Worm (Caenorhabditis elegans) whole organism, mixed stage, embryonic: ENCODE measurements around the gene cyp-14A2.

ENCODE experiments used
- M03D4.4 ChIP-seq: sonication (generic microtip); optimal IDR thresholded peaks from 2 replicates; lab custom pipeline; 2017; ENCODE audit warnings: mild to moderate bottlenecking, missing genetic modification characterization, missing compliant biosample characterization
- bed-3 ChIP-seq: fragments of 200-800 bp; sonication (Bioruptor generic); optimal IDR thresholded peaks from 3 replicates; lab custom pipeline; 2018; ENCODE audit warnings: mild to moderate bottlenecking, missing genetic modification characterization, moderate library complexity, missing compliant biosample characterization
- blmp-1 ChIP-seq: fragments of 150-350 bp; optimal IDR thresholded peaks from 2 replicates; lab custom pipeline; 2014; ENCODE audit warnings: missing biosample characterization, missing genetic modification characterization
- ceh-39 ChIP-seq: fragments of 150-350 bp; optimal IDR thresholded peaks from 2 replicates; lab custom pipeline; 2014; ENCODE audit warnings: missing biosample characterization, missing genetic modification characterization
- ceh-43 ChIP-seq: fragments of 200-800 bp; sonication (Bioruptor generic); optimal IDR thresholded peaks from 2 replicates; lab custom pipeline; 2018; ENCODE audit warnings: mild to moderate bottlenecking, missing genetic modification characterization, moderate library complexity, missing compliant biosample characterization
- ceh-83 ChIP-seq: fragments of 200-800 bp; sonication (Bioruptor generic); optimal IDR thresholded peaks from 2 replicates; lab custom pipeline; 2018; ENCODE audit warnings: mild to moderate bottlenecking, missing genetic modification characterization, missing compliant biosample characterization
- ces-1 ChIP-seq: fragments of 150-350 bp; optimal IDR thresholded peaks from 2 replicates; lab custom pipeline; 2014; ENCODE audit warnings: missing biosample characterization, missing genetic modification reagents, missing genetic modification characterization
- cnd-1 ChIP-seq: fragments of 200-800 bp; sonication (Bioruptor generic); optimal IDR thresholded peaks from 2 replicates; lab custom pipeline; 2018; ENCODE audit warnings: mild to moderate bottlenecking, missing genetic modification characterization, missing compliant biosample characterization
- drap-1 ChIP-seq: fragments of 200-800 bp; sonication (Bioruptor generic); optimal IDR thresholded peaks from 3 replicates; lab custom pipeline; 2018; ENCODE audit warnings: mild to moderate bottlenecking, missing genetic modification characterization, missing compliant biosample characterization
- elt-1 ChIP-seq: sonication (generic microtip); optimal IDR thresholded peaks from 2 replicates; lab custom pipeline; 2017; ENCODE audit warnings: missing genetic modification characterization, mild to moderate bottlenecking, missing compliant biosample characterization, antibody characterized with exemption, moderate library complexity, borderline replicate concordance; ENCODE audit not compliant: insufficient read depth
- elt-3 ChIP-seq: fragments of 150-350 bp; optimal IDR thresholded peaks from 2 replicates; lab custom pipeline; 2014; ENCODE audit warnings: missing biosample characterization, missing genetic modification characterization
- flh-1 ChIP-seq: fragments of 200-800 bp; sonication (Bioruptor generic); optimal IDR thresholded peaks from 2 replicates; lab custom pipeline; 2018; ENCODE audit warnings: mild to moderate bottlenecking, missing genetic modification characterization, moderate library complexity, missing compliant biosample characterization
- ham-2 ChIP-seq: fragments of 200-800 bp; sonication (Bioruptor generic); optimal IDR thresholded peaks from 2 replicates; lab custom pipeline; 2018; ENCODE audit warnings: mild to moderate bottlenecking, missing genetic modification characterization, missing compliant biosample characterization
- hlh-1 ChIP-seq: fragments of 150-350 bp; optimal IDR thresholded peaks from 2 replicates; lab custom pipeline; 2014; ENCODE audit warnings: missing biosample characterization, missing genetic modification reagents, missing genetic modification characterization
- mab-5 ChIP-seq: fragments of 150-350 bp; optimal IDR thresholded peaks from 2 replicates; lab custom pipeline; 2014; ENCODE audit warnings: missing biosample characterization, missing genetic modification characterization
- mep-1 ChIP-seq: fragments of 150-350 bp; optimal IDR thresholded peaks from 2 replicates; lab custom pipeline; 2017; ENCODE audit warnings: missing biosample characterization, missing genetic modification reagents, missing genetic modification characterization, inconsistent platforms
- mls-2 ChIP-seq: sonication (generic microtip); optimal IDR thresholded peaks from 2 replicates; lab custom pipeline; 2016; ENCODE audit warnings: mild to moderate bottlenecking, missing genetic modification characterization, moderate library complexity, missing compliant biosample characterization
- nhr-12 ChIP-seq: fragments of 150-350 bp; optimal IDR thresholded peaks from 2 replicates; lab custom pipeline; 2014; ENCODE audit warnings: missing biosample characterization, missing genetic modification characterization
- nhr-2 ChIP-seq: fragments of 150-350 bp; optimal IDR thresholded peaks from 2 replicates; lab custom pipeline; 2014; ENCODE audit warnings: missing biosample characterization, missing genetic modification characterization
- nhr-237 ChIP-seq: fragments of 150-350 bp; optimal IDR thresholded peaks from 2 replicates; lab custom pipeline; 2014; ENCODE audit warnings: missing biosample characterization, missing genetic modification characterization
- nhr-28 ChIP-seq: fragments of 150-350 bp; optimal IDR thresholded peaks from 2 replicates; lab custom pipeline; 2014; ENCODE audit warnings: missing biosample characterization, missing genetic modification characterization
- nhr-76 ChIP-seq: sonication (generic microtip); optimal IDR thresholded peaks from 2 replicates; lab custom pipeline; 2017; ENCODE audit warnings: missing biosample characterization, missing genetic modification characterization
- pha-4 ChIP-seq: fragments of 150-350 bp; optimal IDR thresholded peaks from 2 replicates; lab custom pipeline; 2018; ENCODE audit warnings: missing biosample characterization, missing genetic modification reagents, missing genetic modification characterization
- sem-2 ChIP-seq: fragments of 200-800 bp; sonication (Bioruptor generic); optimal IDR thresholded peaks from 2 replicates; lab custom pipeline; 2018; ENCODE audit warnings: mild to moderate bottlenecking, missing genetic modification characterization, missing compliant biosample characterization
- snpc-4 ChIP-seq: fragments of 150-350 bp; optimal IDR thresholded peaks from 2 replicates; lab custom pipeline; 2014; ENCODE audit warnings: missing biosample characterization, missing genetic modification characterization
- sptf-1 ChIP-seq: sonication (generic microtip); optimal IDR thresholded peaks from 2 replicates; lab custom pipeline; 2017; ENCODE audit warnings: mild to moderate bottlenecking, missing genetic modification characterization, moderate library complexity, missing compliant biosample characterization
- tbx-8 ChIP-seq: fragments of 200-800 bp; sonication (Bioruptor generic); optimal IDR thresholded peaks from 2 replicates; lab custom pipeline; 2018; ENCODE audit warnings: mild to moderate bottlenecking, missing genetic modification characterization, moderate library complexity, missing compliant biosample characterization
- unc-39 ChIP-seq: fragments of 150-350 bp; optimal IDR thresholded peaks from 2 replicates; lab custom pipeline; 2014; ENCODE audit warnings: missing biosample characterization, missing genetic modification characterization
- unc-62 ChIP-seq: fragments of 150-350 bp; optimal IDR thresholded peaks from 2 replicates; lab custom pipeline; 2014; ENCODE audit warnings: missing biosample characterization, missing genetic modification reagents, missing genetic modification characterization
- zip-8 ChIP-seq: fragments of 150-350 bp; optimal IDR thresholded peaks from 2 replicates; lab custom pipeline; 2014; ENCODE audit warnings: missing biosample characterization, missing genetic modification characterization
- ztf-11 ChIP-seq: fragments of 150-350 bp; optimal IDR thresholded peaks from 2 replicates; lab custom pipeline; 2014; ENCODE audit warnings: missing biosample characterization, missing genetic modification characterization

cyp-14A2 gene

ce11 chrX:13248265-13248664 is 21.2 kb downstream of the cyp-14A2 start, which contains the start of gene K08H2.7:
Gene K08H2.7 (minus strand): TSS chrX:13248437.
- TF ChIP-seq elt-1 (tag; lab: Kevin White, UChicago) (peak; percentile 38), tbx-8 (GFP tag; lab: Kevin White, UChicago) (no peak), nhr-76 (no peak), mep-1 (tag; lab: Kevin White, UChicago) (no peak), pha-4 (tag; lab: Kevin White, UChicago) (no peak), unc-39 (tag; lab: Kevin White, UChicago) (no peak), bed-3 (GFP tag; lab: Kevin White, UChicago) (no peak)

ce11 chrX:13247614-13248013 is 21.9 kb downstream of the cyp-14A2 start:
- TF ChIP-seq nhr-76 (no peak), ztf-11 (tag; lab: Kevin White, UChicago) (no peak), sptf-1 (tag; lab: Kevin White, UChicago) (no peak), nhr-28 (no peak), zip-8 (no peak), unc-39 (tag; lab: Kevin White, UChicago) (no peak), nhr-2 (tag; lab: Kevin White, UChicago) (no peak), cnd-1 (tag; lab: Kevin White, UChicago) (no peak), ceh-39 (tag; lab: Kevin White, UChicago) (no peak), ces-1 (GFP tag; lab: Kevin White, UChicago) (no peak), M03D4.4 (tag; lab: Kevin White, UChicago) (no peak), ceh-83 (GFP tag; lab: Kevin White, UChicago) (no peak), mep-1 (tag; lab: Kevin White, UChicago) (no peak), ceh-43 (GFP tag; lab: Kevin White, UChicago) (no peak), unc-62 (GFP tag; lab: Kevin White, UChicago) (no peak), drap-1 (GFP tag; lab: Kevin White, UChicago) (no peak), nhr-237 (tag; lab: Kevin White, UChicago) (no peak), tbx-8 (GFP tag; lab: Kevin White, UChicago) (no peak)

ce11 chrX:13246668-13247358 is 22.7 kb downstream of the cyp-14A2 start:
- TF ChIP-seq ces-1 (GFP tag; lab: Kevin White, UChicago) (peak; percentile 99), hlh-1 (tag; lab: Kevin White, UChicago) (no peak)
- TF ChIP-seq, all 35 proteins: peak for 1

- TF ChIP-seq snpc-4 (tag; lab: Kevin White, UChicago) (no peak), nhr-2 (tag; lab: Kevin White, UChicago) (no peak), sem-2 (no peak), elt-1 (tag; lab: Kevin White, UChicago) (no peak), elt-3 (no peak)
These were observed 24.4 kb downstream of the cyp-14A2 start, which contains the start of gene hpl-1 for ce11 chrX:13245090-13245489. Gene hpl-1 (plus strand): TSS chrX:13245390.

ce11 chrX:13242231-13242630 is 27.3 kb downstream of the cyp-14A2 start, which contains the start of gene K08H2.5:
Gene K08H2.5 (minus strand): TSS chrX:13242331.
- TF ChIP-seq flh-1 (GFP tag; lab: Kevin White, UChicago) (no peak), zip-8 (no peak), mep-1 (tag; lab: Kevin White, UChicago) (no peak), blmp-1 (no peak), ceh-39 (tag; lab: Kevin White, UChicago) (no peak), mab-5 (no peak), nhr-237 (tag; lab: Kevin White, UChicago) (no peak), ceh-43 (GFP tag; lab: Kevin White, UChicago) (no peak), ces-1 (GFP tag; lab: Kevin White, UChicago) (no peak), hlh-1 (tag; lab: Kevin White, UChicago) (no peak), M03D4.4 (tag; lab: Kevin White, UChicago) (no peak)

ce11 chrX:13238197-13238596 is 31.3 kb downstream of the cyp-14A2 start, which contains the start of gene K08H2.4:
Gene K08H2.4 (plus strand): TSS chrX:13238497.
- no peak for TF ChIP-seq nhr-12 (tag; lab: Kevin White, UChicago)
- TF ChIP-seq mep-1 (tag; lab: Kevin White, UChicago), result no peak
- TF ChIP-seq mls-2 (tag; lab: Kevin White, UChicago), result no peak
- no peak for TF ChIP-seq zip-8
- no peak for TF ChIP-seq ham-2 (GFP tag; lab: Kevin White, UChicago)
- no peak for TF ChIP-seq blmp-1
- TF ChIP-seq unc-62 (GFP tag; lab: Kevin White, UChicago), result no peak
- peak; percentile 21 for TF ChIP-seq ceh-39 (tag; lab: Kevin White, UChicago)
- peak; percentile 33 for TF ChIP-seq hlh-1 (tag; lab: Kevin White, UChicago)
- no peak for TF ChIP-seq nhr-2 (tag; lab: Kevin White, UChicago)
- TF ChIP-seq, all 35 proteins: peak for 2
